Fruit fly (Drosophila melanogaster) whole organism, prepupa: Measurements from ENCODE around the gene CG14253.

Experiments
- CG10631 ChIP-seq: fragments of 200-800 bp; sonication (Bioruptor generic); optimal IDR thresholded peaks from 2 replicates; lab custom pipeline; 2016; ENCODE audit warnings: missing biosample characterization, missing genetic modification characterization
- CG10669 ChIP-seq: fragments of 200-800 bp; sonication (Bioruptor generic); optimal IDR thresholded peaks from 3 replicates; lab custom pipeline; 2018; ENCODE audit warnings: missing biosample characterization, mild to moderate bottlenecking, missing genetic modification characterization, moderate library complexity
- CG11294 ChIP-seq: fragments of 200-800 bp; sonication (Bioruptor generic); IDR thresholded peaks from 2 replicates; pipeline ENCODE4 v1.3.6; 2022; ENCODE audit warnings: missing biosample characterization, missing genetic modification characterization
- CG11762 ChIP-seq: fragments of 200-800 bp; sonication (Bioruptor generic); optimal IDR thresholded peaks from 3 replicates; lab custom pipeline; 2016; ENCODE audit warnings: missing biosample characterization, missing genetic modification characterization; ENCODE audit not compliant: insufficient read depth
- CG11902 ChIP-seq: fragments of 200-800 bp; sonication (Bioruptor generic); optimal IDR thresholded peaks from 3 replicates; lab custom pipeline; 2016; ENCODE audit warnings: missing biosample characterization, missing genetic modification characterization
- CG15336 ChIP-seq: fragments of 200-800 bp; sonication (Bioruptor generic); IDR thresholded peaks from 2 replicates; pipeline ENCODE4 v1.3.6; 2022; ENCODE audit warnings: missing biosample characterization, missing genetic modification characterization
- CG1621 ChIP-seq: fragments of 200-800 bp; sonication (Bioruptor generic); optimal IDR thresholded peaks from 3 replicates; lab custom pipeline; 2018; ENCODE audit warnings: missing biosample characterization, mild to moderate bottlenecking, missing genetic modification characterization
- CG16779 ChIP-seq: fragments of 200-800 bp; sonication (Bioruptor generic); optimal IDR thresholded peaks from 3 replicates; lab custom pipeline; 2017; ENCODE audit warnings: missing biosample characterization, mild to moderate bottlenecking, missing genetic modification characterization
- CG31627 ChIP-seq: fragments of 200-800 bp; sonication (Bioruptor generic); optimal IDR thresholded peaks from 3 replicates; lab custom pipeline; 2016; ENCODE audit warnings: missing biosample characterization, missing genetic modification characterization
- CG32006 ChIP-seq: fragments of 200-800 bp; sonication (Bioruptor generic); optimal IDR thresholded peaks from 3 replicates; lab custom pipeline; 2017; ENCODE audit warnings: missing biosample characterization, mild to moderate bottlenecking, missing genetic modification characterization
- CG34406 ChIP-seq: fragments of 200-800 bp; sonication (Bioruptor generic); optimal IDR thresholded peaks from 3 replicates; lab custom pipeline; 2016; ENCODE audit warnings: missing biosample characterization, missing genetic modification characterization
- CG3919 ChIP-seq: fragments of 200-800 bp; sonication (Bioruptor generic); optimal IDR thresholded peaks from 3 replicates; lab custom pipeline; 2016; ENCODE audit warnings: missing biosample characterization, missing genetic modification characterization
- CG4318 ChIP-seq: fragments of 200-800 bp; sonication (Bioruptor generic); optimal IDR thresholded peaks from 3 replicates; lab custom pipeline; 2017; ENCODE audit warnings: missing biosample characterization, mild to moderate bottlenecking, missing genetic modification characterization
- CG6792 ChIP-seq: fragments of 200-800 bp; sonication (Bioruptor generic); optimal IDR thresholded peaks from 3 replicates; lab custom pipeline; 2016; ENCODE audit warnings: missing biosample characterization, missing genetic modification characterization
- CG6854 ChIP-seq: fragments of 200-800 bp; sonication (Bioruptor generic); optimal IDR thresholded peaks from 2 replicates; lab custom pipeline; 2017; ENCODE audit warnings: missing biosample characterization, mild to moderate bottlenecking, missing genetic modification characterization
- CG7368 ChIP-seq: fragments of 200-800 bp; sonication (Bioruptor generic); optimal IDR thresholded peaks from 3 replicates; lab custom pipeline; 2016; ENCODE audit warnings: missing biosample characterization, missing genetic modification characterization
- CG8319 ChIP-seq: fragments of 200-800 bp; sonication (Bioruptor generic); optimal IDR thresholded peaks from 3 replicates; lab custom pipeline; 2016; ENCODE audit warnings: missing biosample characterization, missing genetic modification characterization
- CG8632 ChIP-seq: fragments of 200-800 bp; sonication (Bioruptor generic); optimal IDR thresholded peaks from 3 replicates; lab custom pipeline; 2016; ENCODE audit warnings: missing biosample characterization, missing genetic modification characterization
- Eip75B ChIP-seq: fragments of 200-800 bp; sonication (Bioruptor generic); optimal IDR thresholded peaks from 3 replicates; lab custom pipeline; 2016; ENCODE audit warnings: missing biosample characterization, missing genetic modification characterization
- Eip78C ChIP-seq: fragments of 200-800 bp; sonication (Bioruptor generic); peaks from one replicate; lab custom pipeline; 2016; ENCODE audit warnings: missing biosample characterization, missing genetic modification characterization
- Ets21C ChIP-seq: fragments of 200-800 bp; sonication (Bioruptor generic); optimal IDR thresholded peaks from 3 replicates; lab custom pipeline; 2016; ENCODE audit warnings: missing biosample characterization, missing genetic modification characterization
- Ets96B ChIP-seq: fragments of 200-800 bp; optimal IDR thresholded peaks from 2 replicates; lab custom pipeline; 2019; ENCODE audit warnings: missing biosample characterization, mild to moderate bottlenecking, missing genetic modification characterization, moderate library complexity
- Gug ChIP-seq: fragments of 200-800 bp; sonication (Bioruptor generic); IDR thresholded peaks from 2 replicates; pipeline ENCODE4 v1.3.6; 2022; ENCODE audit warnings: missing biosample characterization, missing genetic modification characterization
- Hr38 ChIP-seq: sonication (Bioruptor generic); optimal IDR thresholded peaks from 2 replicates; lab custom pipeline; 2016; ENCODE audit warnings: missing biosample characterization, missing genetic modification characterization
- Hr39 ChIP-seq: fragments of 200-800 bp; sonication (Bioruptor generic); optimal IDR thresholded peaks from 2 replicates; lab custom pipeline; 2016; ENCODE audit warnings: missing biosample characterization, missing genetic modification characterization
- Lpt ChIP-seq: fragments of 200-800 bp; sonication (Bioruptor generic); optimal IDR thresholded peaks from 3 replicates; lab custom pipeline; 2016; ENCODE audit warnings: missing biosample characterization, missing genetic modification characterization
- OdsH ChIP-seq: fragments of 200-800 bp; sonication (Bioruptor generic); optimal IDR thresholded peaks from 3 replicates; lab custom pipeline; 2016; ENCODE audit warnings: missing biosample characterization, missing genetic modification characterization
- Smox ChIP-seq: fragments of 200-800 bp; sonication (Bioruptor generic); optimal IDR thresholded peaks from 3 replicates; lab custom pipeline; 2016; ENCODE audit warnings: missing biosample characterization, missing genetic modification characterization
- Sox102F ChIP-seq: fragments of 200-800 bp; sonication (Bioruptor generic); optimal IDR thresholded peaks from 2 replicates; lab custom pipeline; 2016; ENCODE audit warnings: missing biosample characterization, mild to moderate bottlenecking, missing genetic modification characterization
- Sox14 ChIP-seq: fragments of 200-800 bp; sonication (Bioruptor generic); optimal IDR thresholded peaks from 3 replicates; lab custom pipeline; 2016; ENCODE audit warnings: missing biosample characterization, missing genetic modification characterization
- Sox15 ChIP-seq: fragments of 200-800 bp; sonication (Bioruptor generic); optimal IDR thresholded peaks from 3 replicates; lab custom pipeline; 2016; ENCODE audit warnings: missing biosample characterization, missing genetic modification characterization
- acj6 ChIP-seq: fragments of 200-800 bp; sonication (Bioruptor generic); optimal IDR thresholded peaks from 3 replicates; lab custom pipeline; 2016; ENCODE audit warnings: missing biosample characterization, missing genetic modification characterization
- dac ChIP-seq: fragments of 200-800 bp; sonication (Bioruptor generic); optimal IDR thresholded peaks from 2 replicates; lab custom pipeline; 2017; ENCODE audit warnings: missing biosample characterization, mild to moderate bottlenecking, missing genetic modification characterization
- dsx ChIP-seq: fragments of 200-800 bp; optimal IDR thresholded peaks from 3 replicates; lab custom pipeline; 2019; ENCODE audit warnings: missing biosample characterization, mild to moderate bottlenecking, missing genetic modification characterization, moderate library complexity; ENCODE audit not compliant: poor library complexity, severe bottlenecking
- eg ChIP-seq: fragments of 200-800 bp; sonication (Bioruptor generic); IDR thresholded peaks from 3 replicates; pipeline ENCODE4 v1.3.6; 2022; ENCODE audit warnings: missing biosample characterization, missing genetic modification characterization
- esn ChIP-seq: fragments of 200-800 bp; sonication (Bioruptor generic); optimal IDR thresholded peaks from 2 replicates; lab custom pipeline; 2016; ENCODE audit warnings: missing biosample characterization, mild to moderate bottlenecking, missing genetic modification characterization, moderate library complexity
- fd59A ChIP-seq: fragments of 200-800 bp; sonication (Bioruptor generic); optimal IDR thresholded peaks from 2 replicates; lab custom pipeline; 2017; ENCODE audit warnings: missing biosample characterization, mild to moderate bottlenecking, missing genetic modification characterization, missing genetic modification reagents
- fd85E ChIP-seq: fragments of 200-800 bp; sonication (Bioruptor generic); optimal IDR thresholded peaks from 3 replicates; lab custom pipeline; 2016; ENCODE audit warnings: missing biosample characterization, missing genetic modification characterization
- fkh ChIP-seq: fragments of 200-800 bp; sonication (Bioruptor generic); optimal IDR thresholded peaks from 3 replicates; lab custom pipeline; 2017; ENCODE audit warnings: missing biosample characterization, mild to moderate bottlenecking, missing genetic modification characterization, moderate library complexity
- lz ChIP-seq: fragments of 200-800 bp; sonication (Bioruptor generic); optimal IDR thresholded peaks from 3 replicates; lab custom pipeline; 2016; ENCODE audit warnings: missing biosample characterization, missing genetic modification characterization
- net ChIP-seq: fragments of 200-800 bp; sonication (Bioruptor generic); optimal IDR thresholded peaks from 3 replicates; lab custom pipeline; 2016; ENCODE audit warnings: missing biosample characterization, missing genetic modification characterization
- pdm3 ChIP-seq: fragments of 200-800 bp; sonication (Bioruptor generic); optimal IDR thresholded peaks from 3 replicates; lab custom pipeline; 2016; ENCODE audit warnings: missing biosample characterization, missing genetic modification characterization
- salr ChIP-seq, 2 experiments: fragments of 200-800 bp; sonication (Bioruptor generic); optimal IDR thresholded peaks; 3 replicates each; lab custom pipeline; 2016 to 2018; ENCODE audit warnings: missing biosample characterization in 2 of 2, missing genetic modification characterization in 2 of 2, mild to moderate bottlenecking in 1 of 2
- ss ChIP-seq, 2 experiments: fragments of 200-800 bp; sonication (Bioruptor generic); optimal IDR thresholded peaks; 2 replicates in 1 of 2; 3 replicates in 1 of 2; lab custom pipeline; 2017 to 2018; ENCODE audit warnings: mild to moderate bottlenecking in 2 of 2, missing biosample characterization in 2 of 2, missing genetic modification characterization in 2 of 2, moderate library complexity in 1 of 2
- svp ChIP-seq: fragments of 200-800 bp; sonication (Bioruptor generic); peaks from one replicate; lab custom pipeline; 2016; ENCODE audit warnings: missing biosample characterization, missing genetic modification characterization
- topi ChIP-seq: fragments of 200-800 bp; sonication (Bioruptor generic); optimal IDR thresholded peaks from 3 replicates; lab custom pipeline; 2016; ENCODE audit warnings: missing biosample characterization, missing genetic modification characterization
- vri ChIP-seq: fragments of 200-800 bp; sonication (Bioruptor generic); optimal IDR thresholded peaks from 3 replicates; lab custom pipeline; 2016; ENCODE audit warnings: missing biosample characterization, mild to moderate bottlenecking, missing genetic modification characterization

Gene CG14253

dm6 chr3R:26988412-26988981, 10.2 kb downstream of the CG14253 start, which contains the start of gene CG31075 (continued):
- TF ChIP-seq CG11294 (GFP tag; lab: Robert Waterston, UW) (peak; percentile 75), Sox102F (GFP tag; lab: Kevin White, UChicago) (peak; percentile 88), CG8319 (peak; percentile 77), CG16779 (tag; lab: Kevin White, UChicago) (peak; percentile 81), CG10631 (GFP tag; lab: Kevin White, UChicago) (peak; percentile 91), Lpt (peak; percentile 68), CG6792 (GFP tag; lab: Kevin White, UChicago) (peak; percentile 86), Sox15 (GFP tag; lab: Kevin White, UChicago) (peak; percentile 41), Sox14 (peak; percentile 81)
- TF ChIP-seq, all 60 proteins: peak for 57

- 0 out of 2 replicates have a peak, but pooled peaks have one; percentile 24 for TF ChIP-seq CG15336 (GFP tag; lab: Robert Waterston, UW)
- TF ChIP-seq Lpt, result peak; percentile 26
- TF ChIP-seq Hr38, result no peak
- no peak for TF ChIP-seq dac (GFP tag; lab: Kevin White, UChicago)
- TF ChIP-seq svp (GFP tag; lab: Kevin White, UChicago), result peak; percentile 94
- TF ChIP-seq CG6854 (GFP tag; lab: Kevin White, UChicago), result no peak
- TF ChIP-seq CG34406 (GFP tag; lab: Kevin White, UChicago), result peak; percentile 42
- TF ChIP-seq esn (GFP tag; lab: Kevin White, UChicago), result peak; percentile 81
- TF ChIP-seq pdm3 (GFP tag; lab: Kevin White, UChicago), result peak; percentile 43
- peak; percentile 33 for TF ChIP-seq CG8632
- TF ChIP-seq CG11762 (GFP tag; lab: Kevin White, UChicago), result peak; percentile 46
- peak; percentile 85 for TF ChIP-seq topi
- peak; percentile 72 for TF ChIP-seq Eip75B (GFP tag; lab: Kevin White, UChicago)
- TF ChIP-seq CG1621 (tag; lab: Kevin White, UChicago), result no peak
- peak; percentile 73 for TF ChIP-seq lz
- TF ChIP-seq CG4318, result no peak
- peak; percentile 15 to 57 for TF ChIP-seq ss (GFP tag; optimal IDR thresholded peaks at IDR 0.05; lab: Kevin White, UChicago)
- TF ChIP-seq Hr39 (GFP tag; lab: Kevin White, UChicago), result peak; percentile 54
- 0 out of 3 replicates have a peak, but pooled peaks have one; percentile 38 for TF ChIP-seq eg
- TF ChIP-seq CG7368 (GFP tag; lab: Kevin White, UChicago), result peak; percentile 65
- no peak for TF ChIP-seq Gug (GFP tag; lab: Robert Waterston, UW)
- peak; percentile 67 for TF ChIP-seq dsx (GFP tag; lab: Kevin White, UChicago)
- TF ChIP-seq CG11902 (GFP tag; lab: Kevin White, UChicago), result peak; percentile 57
- peak; percentile 45 for TF ChIP-seq CG8319
- TF ChIP-seq Ets96B (tag; lab: Kevin White, UChicago), result peak; percentile 50
- TF ChIP-seq net (GFP tag; lab: Kevin White, UChicago), result no peak
- peak; percentile 65 for TF ChIP-seq CG3919 (GFP tag; lab: Kevin White, UChicago)
- TF ChIP-seq CG11294 (GFP tag; lab: Robert Waterston, UW), result no peak
- peak; percentile 15 for TF ChIP-seq CG16779 (tag; lab: Kevin White, UChicago)
- TF ChIP-seq CG32006, result peak; percentile 9
- peak; percentile 64 for TF ChIP-seq CG10669 (GFP tag; lab: Kevin White, UChicago)
- TF ChIP-seq fd85E (GFP tag; lab: Kevin White, UChicago), result no peak
- TF ChIP-seq OdsH (GFP tag; lab: Kevin White, UChicago), result peak; percentile 36
- TF ChIP-seq Sox102F (GFP tag; lab: Kevin White, UChicago), result peak; percentile 68
- peak; percentile 32 for TF ChIP-seq CG10631 (GFP tag; lab: Kevin White, UChicago)
- peak; percentile 24 for TF ChIP-seq acj6
- TF ChIP-seq salr (GFP tag; optimal IDR thresholded peaks at IDR 0.05; lab: Kevin White, UChicago), result no peak
- TF ChIP-seq fd59A (GFP tag; lab: Kevin White, UChicago), result no peak
- TF ChIP-seq Eip78C (GFP tag; lab: Kevin White, UChicago), result peak; percentile 93
- peak; percentile 56 for TF ChIP-seq CG31627
- TF ChIP-seq Ets21C (GFP tag; lab: Kevin White, UChicago), result peak; percentile 34
- TF ChIP-seq vri (GFP tag; lab: Kevin White, UChicago), result peak; percentile 48
- TF ChIP-seq Smox (GFP tag; lab: Kevin White, UChicago), result peak; percentile 60
- TF ChIP-seq fkh (GFP tag; lab: Kevin White, UChicago), result peak; percentile 70
Measured at dm6 chr3R:26989802-26990509, 11.6 kb downstream of the CG14253 start, which contains the start of gene CG31076. TSS of gene CG31076 (minus strand) at chr3R:26989852.
